Fruit fly (Drosophila melanogaster) whole organism, prepupa: ENCODE results near the gene ImpE1.

Experiments used
- CG10631 ChIP-seq: fragments of 200-800 bp; sonication (Bioruptor generic); optimal IDR thresholded peaks from 2 replicates; lab custom pipeline; 2016; ENCODE audit warnings: missing biosample characterization, missing genetic modification characterization
- CG10669 ChIP-seq: fragments of 200-800 bp; sonication (Bioruptor generic); optimal IDR thresholded peaks from 3 replicates; lab custom pipeline; 2018; ENCODE audit warnings: missing biosample characterization, mild to moderate bottlenecking, missing genetic modification characterization, moderate library complexity
- CG11902 ChIP-seq: fragments of 200-800 bp; sonication (Bioruptor generic); optimal IDR thresholded peaks from 3 replicates; lab custom pipeline; 2016; ENCODE audit warnings: missing biosample characterization, missing genetic modification characterization
- CG15336 ChIP-seq: fragments of 200-800 bp; sonication (Bioruptor generic); IDR thresholded peaks from 2 replicates; pipeline ENCODE4 v1.3.6; 2022; ENCODE audit warnings: missing biosample characterization, missing genetic modification characterization
- CG1621 ChIP-seq: fragments of 200-800 bp; sonication (Bioruptor generic); optimal IDR thresholded peaks from 3 replicates; lab custom pipeline; 2018; ENCODE audit warnings: missing biosample characterization, mild to moderate bottlenecking, missing genetic modification characterization
- CG16779 ChIP-seq: fragments of 200-800 bp; sonication (Bioruptor generic); optimal IDR thresholded peaks from 3 replicates; lab custom pipeline; 2017; ENCODE audit warnings: missing biosample characterization, mild to moderate bottlenecking, missing genetic modification characterization
- CG3032 ChIP-seq: fragments of 200-800 bp; optimal IDR thresholded peaks from 2 replicates; lab custom pipeline; 2019; ENCODE audit warnings: missing biosample characterization, mild to moderate bottlenecking, missing genetic modification characterization, moderate library complexity
- CG31627 ChIP-seq: fragments of 200-800 bp; sonication (Bioruptor generic); optimal IDR thresholded peaks from 3 replicates; lab custom pipeline; 2016; ENCODE audit warnings: missing biosample characterization, missing genetic modification characterization
- CG32006 ChIP-seq: fragments of 200-800 bp; sonication (Bioruptor generic); optimal IDR thresholded peaks from 3 replicates; lab custom pipeline; 2017; ENCODE audit warnings: missing biosample characterization, mild to moderate bottlenecking, missing genetic modification characterization
- CG34406 ChIP-seq: fragments of 200-800 bp; sonication (Bioruptor generic); optimal IDR thresholded peaks from 3 replicates; lab custom pipeline; 2016; ENCODE audit warnings: missing biosample characterization, missing genetic modification characterization
- CG3919 ChIP-seq: fragments of 200-800 bp; sonication (Bioruptor generic); optimal IDR thresholded peaks from 3 replicates; lab custom pipeline; 2016; ENCODE audit warnings: missing biosample characterization, missing genetic modification characterization
- CG4318 ChIP-seq: fragments of 200-800 bp; sonication (Bioruptor generic); optimal IDR thresholded peaks from 3 replicates; lab custom pipeline; 2017; ENCODE audit warnings: missing biosample characterization, mild to moderate bottlenecking, missing genetic modification characterization
- CG6163 ChIP-seq: fragments of 200-800 bp; sonication (Bioruptor generic); IDR thresholded peaks from 3 replicates; pipeline ENCODE4 v1.3.6; 2022; ENCODE audit warnings: missing biosample characterization, missing genetic modification characterization
- CG6276 ChIP-seq: fragments of 200-800 bp; sonication (Bioruptor generic); optimal IDR thresholded peaks from 2 replicates; lab custom pipeline; 2017; ENCODE audit warnings: missing biosample characterization, mild to moderate bottlenecking, missing genetic modification characterization
- CG6792 ChIP-seq: fragments of 200-800 bp; sonication (Bioruptor generic); optimal IDR thresholded peaks from 3 replicates; lab custom pipeline; 2016; ENCODE audit warnings: missing biosample characterization, missing genetic modification characterization
- CG6808 ChIP-seq: fragments of 200-800 bp; sonication (Bioruptor generic); optimal IDR thresholded peaks from 3 replicates; lab custom pipeline; 2017; ENCODE audit warnings: missing biosample characterization, missing genetic modification characterization, mild to moderate bottlenecking, moderate library complexity, missing genetic modification reagents
- CG7368 ChIP-seq: fragments of 200-800 bp; sonication (Bioruptor generic); optimal IDR thresholded peaks from 3 replicates; lab custom pipeline; 2016; ENCODE audit warnings: missing biosample characterization, missing genetic modification characterization
- CG8119 ChIP-seq: fragments of 200-800 bp; sonication (Bioruptor generic); IDR thresholded peaks from 3 replicates; pipeline ENCODE4 v1.3.6; 2022; ENCODE audit warnings: missing biosample characterization, missing genetic modification characterization
- CG8319 ChIP-seq: fragments of 200-800 bp; sonication (Bioruptor generic); optimal IDR thresholded peaks from 3 replicates; lab custom pipeline; 2016; ENCODE audit warnings: missing biosample characterization, missing genetic modification characterization
- CG8632 ChIP-seq: fragments of 200-800 bp; sonication (Bioruptor generic); optimal IDR thresholded peaks from 3 replicates; lab custom pipeline; 2016; ENCODE audit warnings: missing biosample characterization, missing genetic modification characterization
- CG9139 ChIP-seq: fragments of 200-800 bp; sonication (Bioruptor generic); optimal IDR thresholded peaks from 3 replicates; lab custom pipeline; 2017; ENCODE audit warnings: missing biosample characterization, mild to moderate bottlenecking, missing genetic modification characterization
- Eip75B ChIP-seq: fragments of 200-800 bp; sonication (Bioruptor generic); optimal IDR thresholded peaks from 3 replicates; lab custom pipeline; 2016; ENCODE audit warnings: missing biosample characterization, missing genetic modification characterization
- Eip78C ChIP-seq: fragments of 200-800 bp; sonication (Bioruptor generic); peaks from one replicate; lab custom pipeline; 2016; ENCODE audit warnings: missing biosample characterization, missing genetic modification characterization
- Ets21C ChIP-seq: fragments of 200-800 bp; sonication (Bioruptor generic); optimal IDR thresholded peaks from 3 replicates; lab custom pipeline; 2016; ENCODE audit warnings: missing biosample characterization, missing genetic modification characterization
- Ets96B ChIP-seq: fragments of 200-800 bp; optimal IDR thresholded peaks from 2 replicates; lab custom pipeline; 2019; ENCODE audit warnings: missing biosample characterization, mild to moderate bottlenecking, missing genetic modification characterization, moderate library complexity
- Gug ChIP-seq: fragments of 200-800 bp; sonication (Bioruptor generic); IDR thresholded peaks from 2 replicates; pipeline ENCODE4 v1.3.6; 2022; ENCODE audit warnings: missing biosample characterization, missing genetic modification characterization
- Hr38 ChIP-seq: sonication (Bioruptor generic); optimal IDR thresholded peaks from 2 replicates; lab custom pipeline; 2016; ENCODE audit warnings: missing biosample characterization, missing genetic modification characterization
- Hr39 ChIP-seq: fragments of 200-800 bp; sonication (Bioruptor generic); optimal IDR thresholded peaks from 2 replicates; lab custom pipeline; 2016; ENCODE audit warnings: missing biosample characterization, missing genetic modification characterization
- Hr4 ChIP-seq: fragments of 200-800 bp; sonication (Bioruptor generic); optimal IDR thresholded peaks from 3 replicates; lab custom pipeline; 2016; ENCODE audit warnings: missing biosample characterization, missing genetic modification characterization
- Lpt ChIP-seq: fragments of 200-800 bp; sonication (Bioruptor generic); optimal IDR thresholded peaks from 3 replicates; lab custom pipeline; 2016; ENCODE audit warnings: missing biosample characterization, missing genetic modification characterization
- OdsH ChIP-seq: fragments of 200-800 bp; sonication (Bioruptor generic); optimal IDR thresholded peaks from 3 replicates; lab custom pipeline; 2016; ENCODE audit warnings: missing biosample characterization, missing genetic modification characterization
- Sox102F ChIP-seq: fragments of 200-800 bp; sonication (Bioruptor generic); optimal IDR thresholded peaks from 2 replicates; lab custom pipeline; 2016; ENCODE audit warnings: missing biosample characterization, mild to moderate bottlenecking, missing genetic modification characterization
- Sox14 ChIP-seq: fragments of 200-800 bp; sonication (Bioruptor generic); optimal IDR thresholded peaks from 3 replicates; lab custom pipeline; 2016; ENCODE audit warnings: missing biosample characterization, missing genetic modification characterization
- achi ChIP-seq: fragments of 200-800 bp; sonication (Bioruptor generic); optimal IDR thresholded peaks from 3 replicates; lab custom pipeline; 2016; ENCODE audit warnings: missing biosample characterization, missing genetic modification characterization
- acj6 ChIP-seq: fragments of 200-800 bp; sonication (Bioruptor generic); optimal IDR thresholded peaks from 3 replicates; lab custom pipeline; 2016; ENCODE audit warnings: missing biosample characterization, missing genetic modification characterization
- dac ChIP-seq: fragments of 200-800 bp; sonication (Bioruptor generic); optimal IDR thresholded peaks from 2 replicates; lab custom pipeline; 2017; ENCODE audit warnings: missing biosample characterization, mild to moderate bottlenecking, missing genetic modification characterization
- dsx ChIP-seq: fragments of 200-800 bp; optimal IDR thresholded peaks from 3 replicates; lab custom pipeline; 2019; ENCODE audit warnings: missing biosample characterization, mild to moderate bottlenecking, missing genetic modification characterization, moderate library complexity; ENCODE audit not compliant: poor library complexity, severe bottlenecking
- eg ChIP-seq: fragments of 200-800 bp; sonication (Bioruptor generic); IDR thresholded peaks from 3 replicates; pipeline ENCODE4 v1.3.6; 2022; ENCODE audit warnings: missing biosample characterization, missing genetic modification characterization
- esn ChIP-seq: fragments of 200-800 bp; sonication (Bioruptor generic); optimal IDR thresholded peaks from 2 replicates; lab custom pipeline; 2016; ENCODE audit warnings: missing biosample characterization, mild to moderate bottlenecking, missing genetic modification characterization, moderate library complexity
- fd59A ChIP-seq: fragments of 200-800 bp; sonication (Bioruptor generic); optimal IDR thresholded peaks from 2 replicates; lab custom pipeline; 2017; ENCODE audit warnings: missing biosample characterization, mild to moderate bottlenecking, missing genetic modification characterization, missing genetic modification reagents
- fd85E ChIP-seq: fragments of 200-800 bp; sonication (Bioruptor generic); optimal IDR thresholded peaks from 3 replicates; lab custom pipeline; 2016; ENCODE audit warnings: missing biosample characterization, missing genetic modification characterization
- fkh ChIP-seq: fragments of 200-800 bp; sonication (Bioruptor generic); optimal IDR thresholded peaks from 3 replicates; lab custom pipeline; 2017; ENCODE audit warnings: missing biosample characterization, mild to moderate bottlenecking, missing genetic modification characterization, moderate library complexity
- lz ChIP-seq: fragments of 200-800 bp; sonication (Bioruptor generic); optimal IDR thresholded peaks from 3 replicates; lab custom pipeline; 2016; ENCODE audit warnings: missing biosample characterization, missing genetic modification characterization
- net ChIP-seq: fragments of 200-800 bp; sonication (Bioruptor generic); optimal IDR thresholded peaks from 3 replicates; lab custom pipeline; 2016; ENCODE audit warnings: missing biosample characterization, missing genetic modification characterization
- pdm3 ChIP-seq: fragments of 200-800 bp; sonication (Bioruptor generic); optimal IDR thresholded peaks from 3 replicates; lab custom pipeline; 2016; ENCODE audit warnings: missing biosample characterization, missing genetic modification characterization
- salr ChIP-seq, 2 experiments: fragments of 200-800 bp; sonication (Bioruptor generic); optimal IDR thresholded peaks; 3 replicates each; lab custom pipeline; 2016 to 2018; ENCODE audit warnings: missing biosample characterization in 2 of 2, missing genetic modification characterization in 2 of 2, mild to moderate bottlenecking in 1 of 2
- spab ChIP-seq: fragments of 200-800 bp; sonication (Bioruptor generic); optimal IDR thresholded peaks from 2 replicates; lab custom pipeline; 2017; ENCODE audit warnings: missing biosample characterization, mild to moderate bottlenecking, missing genetic modification characterization, missing genetic modification reagents
- ss ChIP-seq, 2 experiments: fragments of 200-800 bp; sonication (Bioruptor generic); optimal IDR thresholded peaks; 2 replicates in 1 of 2; 3 replicates in 1 of 2; lab custom pipeline; 2017 to 2018; ENCODE audit warnings: mild to moderate bottlenecking in 2 of 2, missing biosample characterization in 2 of 2, missing genetic modification characterization in 2 of 2, moderate library complexity in 1 of 2
- svp ChIP-seq: fragments of 200-800 bp; sonication (Bioruptor generic); peaks from one replicate; lab custom pipeline; 2016; ENCODE audit warnings: missing biosample characterization, missing genetic modification characterization
- topi ChIP-seq: fragments of 200-800 bp; sonication (Bioruptor generic); optimal IDR thresholded peaks from 3 replicates; lab custom pipeline; 2016; ENCODE audit warnings: missing biosample characterization, missing genetic modification characterization
- vri ChIP-seq: fragments of 200-800 bp; sonication (Bioruptor generic); optimal IDR thresholded peaks from 3 replicates; lab custom pipeline; 2016; ENCODE audit warnings: missing biosample characterization, mild to moderate bottlenecking, missing genetic modification characterization

The ImpE1 gene

dm6 chr3L:8421808-8422586 lies 49.8 kb downstream of the ImpE1 start, which contains the start of gene CG32354:
Gene CG32354 (minus strand): TSS chr3L:8422205.
- TF ChIP-seq dsx (GFP tag; lab: Kevin White, UChicago) (peak; percentile 15), CG4318 (GFP tag; lab: Kevin White, UChicago) (peak; percentile 75), CG7368 (GFP tag; lab: Kevin White, UChicago) (no peak), CG16779 (tag; lab: Kevin White, UChicago) (no peak), spab (GFP tag; lab: Kevin White, UChicago) (no peak), CG31627 (no peak), CG10669 (no peak), CG6792 (GFP tag; lab: Kevin White, UChicago) (no peak), CG6163 (peak; percentile 63; the same call in 2 of the 3 replicates), CG6808 (GFP tag; lab: Kevin White, UChicago) (peak; percentile 25), net (GFP tag; lab: Kevin White, UChicago) (peak; percentile 21), CG34406 (GFP tag; lab: Kevin White, UChicago) (peak; percentile 16), Eip75B (peak; percentile 5), CG10631 (peak; percentile 27), CG8632 (no peak), OdsH (GFP tag; lab: Kevin White, UChicago) (peak; percentile 43), dac (GFP tag; lab: Kevin White, UChicago) (peak; percentile 53), eg (GFP tag; lab: Robert Waterston, UW) (0 out of 3 replicates have a peak, but pooled peaks have one; percentile 43), CG9139 (GFP tag; lab: Kevin White, UChicago) (peak; percentile 10), esn (GFP tag; lab: Kevin White, UChicago) (peak; percentile 16), lz (GFP tag; lab: Kevin White, UChicago) (no peak), CG15336 (0 out of 2 replicates have a peak, but pooled peaks have one; percentile 30), CG8119 (peak; percentile 28; the same call in 1 of the 3 replicates), salr (GFP tag; optimal IDR thresholded peaks at IDR 0.05; lab: Kevin White, UChicago) (peak in 1 of 2 experiments; percentile 25), topi (GFP tag; lab: Kevin White, UChicago) (peak; percentile 25), pdm3 (GFP tag; lab: Kevin White, UChicago) (no peak), Gug (GFP tag; lab: Robert Waterston, UW) (no peak), Eip78C (peak; percentile 79), CG8319 (GFP tag; lab: Kevin White, UChicago) (no peak), CG6276 (peak; percentile 68), Hr4 (peak; percentile 72), fd85E (GFP tag; lab: Kevin White, UChicago) (no peak), vri (GFP tag; lab: Kevin White, UChicago) (no peak), Ets21C (GFP tag; lab: Kevin White, UChicago) (no peak), CG3919 (GFP tag; lab: Kevin White, UChicago) (peak; percentile 30), CG3032 (tag; lab: Kevin White, UChicago) (peak; percentile 4), fkh (GFP tag; lab: Kevin White, UChicago) (no peak), Hr38 (GFP tag; lab: Kevin White, UChicago) (no peak), Sox14 (peak; percentile 14), Lpt (GFP tag; lab: Kevin White, UChicago) (no peak), fd59A (GFP tag; lab: Kevin White, UChicago) (no peak), achi (peak; percentile 5), acj6 (GFP tag; lab: Kevin White, UChicago) (peak; percentile 28), svp (GFP tag; lab: Kevin White, UChicago) (peak; percentile 53), CG32006 (GFP tag; lab: Kevin White, UChicago) (peak; percentile 90), ss (GFP tag; optimal IDR thresholded peaks at IDR 0.05; lab: Kevin White, UChicago) (peak; percentile 21 to 65), Sox102F (GFP tag; lab: Kevin White, UChicago) (peak; percentile 17), Hr39 (no peak), Ets96B (tag; lab: Kevin White, UChicago) (no peak), CG11902 (GFP tag; lab: Kevin White, UChicago) (no peak), CG1621 (peak; percentile 17)
